Worm (Caenorhabditis elegans): ENCODE measurements around the gene apa-2.

DNA sequence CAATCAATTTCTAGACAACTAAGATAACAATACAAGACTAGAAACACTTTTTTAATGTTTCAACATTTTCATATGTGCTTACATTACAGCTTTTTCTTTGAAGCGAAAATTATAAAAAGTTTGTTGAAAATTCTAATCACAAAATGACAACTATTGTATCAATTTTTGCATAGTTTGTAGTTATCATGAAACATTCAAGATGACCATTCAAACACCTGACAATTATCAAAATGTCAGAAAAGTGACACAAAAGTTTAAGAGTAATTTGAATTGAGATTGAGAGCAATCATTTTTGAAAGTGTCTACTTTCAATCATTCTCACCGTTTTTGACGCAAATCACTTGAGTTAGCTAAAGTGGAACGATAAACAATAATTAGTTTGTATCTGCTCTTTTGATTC is 31.5 kb downstream of the apa-2 start:
- TF ChIP-seq nhr-237 (tag; optimal IDR thresholded peaks at IDR 0.05) (no peak), nhr-77 (tag; optimal IDR thresholded peaks at IDR 0.05) (no peak), snpc-4 (tag; optimal IDR thresholded peaks at IDR 0.05) (no peak), unc-39 (tag; optimal IDR thresholded peaks at IDR 0.05) (no peak), mdl-1 (tag; optimal IDR thresholded peaks at IDR 0.05) (no peak), dmd-4 (tag; optimal IDR thresholded peaks at IDR 0.05) (no peak), zag-1 (tag; optimal IDR thresholded peaks at IDR 0.05) (no peak), skn-1 (tag; optimal IDR thresholded peaks at IDR 0.05) (no peak), egl-27 (tag; optimal IDR thresholded peaks at IDR 0.05) (no peak), lin-13 (GFP tag; optimal IDR thresholded peaks at IDR 0.05) (no peak), aly-2 (tag; optimal IDR thresholded peaks at IDR 0.05) (no peak)
